Worm (Caenorhabditis elegans) whole organism, L4 larva: ENCODE results near the gene cap-1.

Experiments
- daf-16 ChIP-seq, 3 experiments: sonication (generic microtip); optimal IDR thresholded peaks; 2 replicates each; lab custom pipeline; 2016 to 2017; ENCODE audit warnings: missing genetic modification characterization in 3 of 3, missing genetic modification reagents in 3 of 3, mild to moderate bottlenecking in 2 of 3, missing compliant biosample characterization in 2 of 3, missing biosample characterization in 1 of 3, moderate library complexity in 1 of 3
- dmd-9 ChIP-seq: fragments of 200-800 bp; sonication (Bioruptor generic); IDR thresholded peaks from 2 replicates; pipeline ENCODE4 v1.3.6; 2022; ENCODE audit warnings: missing genetic modification reagents, missing genetic modification characterization, missing compliant biosample characterization
- lin-39 ChIP-seq: fragments of 150-350 bp; optimal IDR thresholded peaks from 2 replicates; lab custom pipeline; 2014; ENCODE audit warnings: missing biosample characterization, missing genetic modification reagents, missing genetic modification characterization
- lsy-2 ChIP-seq, 2 experiments: fragments of 150-350 bp in 1 of 2; sonication (generic microtip) in 1 of 2; optimal IDR thresholded peaks; 2 replicates each; lab custom pipeline; 2014 to 2017; ENCODE audit warnings: missing biosample characterization in 2 of 2, missing genetic modification characterization in 2 of 2
- nhr-41 ChIP-seq: fragments of 200-800 bp; sonication (Bioruptor generic); IDR thresholded peaks from 2 replicates; pipeline ENCODE4 v1.3.6; 2022; ENCODE audit warnings: missing genetic modification reagents, missing genetic modification characterization, missing compliant biosample characterization
- pha-4 ChIP-seq, 2 experiments: fragments of 150-350 bp in 1 of 2; fragments of 200-800 bp in 1 of 2; sonication (Bioruptor generic) in 1 of 2; IDR thresholded peaks in 1 of 2; optimal IDR thresholded peaks in 1 of 2; 2 replicates each; pipeline versions ENCODE4 v1.3.6 to Lab custom; 2014 to 2022; ENCODE audit warnings: missing genetic modification characterization in 2 of 2, missing genetic modification reagents in 2 of 2, missing biosample characterization in 1 of 2, missing compliant biosample characterization in 1 of 2
- snpc-4 ChIP-seq: fragments of 150-350 bp; optimal IDR thresholded peaks from 2 replicates; lab custom pipeline; 2014; ENCODE audit warnings: missing biosample characterization, missing genetic modification characterization

- TF ChIP-seq snpc-4 (tag; lab: Kevin White, UChicago): no peak
- TF ChIP-seq nhr-41: no peak
- no peak for TF ChIP-seq lin-39 (tag; lab: Kevin White, UChicago)
- no peak for TF ChIP-seq pha-4 (GFP tag; IDR thresholded peaks at IDR 0.05; lab: Robert Waterston, UW)
- TF ChIP-seq pha-4 (tag; optimal IDR thresholded peaks at IDR 0.05; lab: Kevin White, UChicago): no peak
- no peak for TF ChIP-seq lsy-2 (tag; optimal IDR thresholded peaks at IDR 0.05; lab: Kevin White, UChicago)
- TF ChIP-seq daf-16 (GFP tag; optimal IDR thresholded peaks at IDR 0.05; lab: Kevin White, UChicago): no peak
- no peak for TF ChIP-seq daf-16 (tag; optimal IDR thresholded peaks at IDR 0.05; lab: Kevin White, UChicago)
- no peak for TF ChIP-seq dmd-9 (GFP tag; lab: Robert Waterston, UW)
Observed at ce11 chrIV:7191745-7192144, 38.3 kb downstream of the cap-1 start, which contains the start of gene R13A1.5.
